Fruit fly (Drosophila melanogaster): ENCODE data around the gene Cpr35B.

dm6 chr2L:14469728-14470127 is 44.7 kb upstream of the Cpr35B start:
- TF ChIP-seq sens (GFP tag) (no peak), CG1792 (GFP tag; optimal IDR thresholded peaks at IDR 0.05) (no peak), jumu (GFP tag; optimal IDR thresholded peaks at IDR 0.05) (no peak), CG6689 (GFP tag; IDR thresholded peaks at IDR 0.05) (no peak), CG6272 (GFP tag; IDR thresholded peaks at IDR 0.05) (no peak), Atf6 (GFP tag; IDR thresholded peaks at IDR 0.05) (no peak), CG5245 (GFP tag; optimal IDR thresholded peaks at IDR 0.05) (no peak), trem (tag; optimal IDR thresholded peaks at IDR 0.05) (no peak), Hr78 (GFP tag; optimal IDR thresholded peaks at IDR 0.05) (no peak), ap (GFP tag; IDR thresholded peaks at IDR 0.05) (no peak), BtbVII (GFP tag; optimal IDR thresholded peaks at IDR 0.05) (no peak), CG4854 (GFP tag; optimal IDR thresholded peaks at IDR 0.05) (no peak), CG14441 (GFP tag; IDR thresholded peaks at IDR 0.05) (no peak), btn (GFP tag; optimal IDR thresholded peaks at IDR 0.05) (no peak)

Data from whole organism, embryonic.